Worm (Caenorhabditis elegans): ENCODE measurements around the gene usp-46.

DNA sequence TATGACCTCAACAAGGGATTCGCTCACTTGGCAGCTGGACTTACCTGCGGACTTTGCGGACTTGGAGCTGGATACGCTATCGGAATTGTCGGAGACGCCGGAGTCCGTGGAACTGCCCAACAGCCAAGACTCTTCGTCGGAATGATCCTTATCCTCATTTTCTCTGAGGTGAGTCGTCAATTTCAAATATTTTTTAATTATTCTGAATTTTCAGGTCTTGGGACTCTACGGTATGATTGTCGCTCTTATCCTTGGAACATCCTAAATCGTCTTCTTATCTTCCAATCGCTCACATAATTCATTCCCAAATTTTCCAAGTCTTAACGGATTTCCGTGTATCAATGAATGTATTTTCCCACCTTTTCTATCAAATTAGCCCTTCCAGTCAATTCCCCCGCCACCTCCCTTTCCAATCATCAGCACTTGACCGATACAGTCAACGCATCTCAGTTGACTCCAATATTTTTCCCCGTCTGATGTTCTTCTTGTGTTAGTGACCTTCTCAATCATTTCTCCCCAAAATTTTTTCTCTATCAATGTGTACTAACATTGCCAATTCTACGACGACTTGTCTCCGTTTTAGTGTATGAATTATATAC, 6.2 kb downstream of the usp-46 start, which contains the start of gene R10E11.6:
- no peak for TF ChIP-seq T23F11.4 (GFP tag; optimal IDR thresholded peaks at IDR 0.05)
- TF ChIP-seq madf-2 (tag; optimal IDR thresholded peaks at IDR 0.05), result no peak
- no peak for TF ChIP-seq mec-3 (tag; optimal IDR thresholded peaks at IDR 0.05; ENCODE audit: borderline replicate concordance)
- TF ChIP-seq hlh-8 (tag; optimal IDR thresholded peaks at IDR 0.05), result no peak
- no peak for TF ChIP-seq ama-1 (optimal IDR thresholded peaks at IDR 0.05)
- TF ChIP-seq nhr-232 (tag; optimal IDR thresholded peaks at IDR 0.05), result no peak
- no peak for TF ChIP-seq pag-3 (tag; optimal IDR thresholded peaks at IDR 0.05; ENCODE audit: borderline replicate concordance)
- no peak for TF ChIP-seq pax-1 (tag; optimal IDR thresholded peaks at IDR 0.05)

Data from whole organism, late embryonic.